Worm (Caenorhabditis elegans) whole organism, early embryonic: ENCODE results near the gene C06A12.8.

Source experiments
- ama-1 ChIP-seq: fragments of 150-350 bp; optimal IDR thresholded peaks from 2 replicates; lab custom pipeline; 2014
- ets-7 ChIP-seq: sonication (generic microtip); optimal IDR thresholded peaks from 2 replicates; lab custom pipeline; 2016; ENCODE audit warnings: missing genotype, missing genetic modification characterization, missing compliant biosample characterization
- flt-1 ChIP-seq: fragments of 200-800 bp; sonication (Bioruptor generic); IDR thresholded peaks from 2 replicates; pipeline ENCODE4 v1.3.6; 2022; ENCODE audit warnings: missing genetic modification characterization, missing compliant biosample characterization
- hmbx-1 ChIP-seq: sonication (generic microtip); optimal IDR thresholded peaks from 2 replicates; lab custom pipeline; 2016; ENCODE audit warnings: mild to moderate bottlenecking, missing genetic modification characterization, missing compliant biosample characterization
- hnd-1 ChIP-seq: sonication (generic microtip); optimal IDR thresholded peaks from 2 replicates; lab custom pipeline; 2016; ENCODE audit warnings: missing genetic modification characterization, missing compliant biosample characterization
- scrt-1 ChIP-seq: fragments of 200-800 bp; sonication (Bioruptor generic); IDR thresholded peaks from 2 replicates; pipeline ENCODE4 v1.3.6; 2022; ENCODE audit warnings: missing genetic modification characterization, missing compliant biosample characterization
- sea-1 ChIP-seq: fragments of 200-800 bp; sonication (Bioruptor generic); conservative IDR thresholded peaks from 2 replicates; pipeline ENCODE4 v1.3.6; 2022; ENCODE audit warnings: missing genetic modification characterization, missing compliant biosample characterization
- tbx-37 ChIP-seq: fragments of 200-800 bp; sonication (Bioruptor generic); conservative IDR thresholded peaks from 2 replicates; pipeline ENCODE4 v1.3.6; 2022; ENCODE audit warnings: missing genetic modification reagents, missing genetic modification characterization, missing compliant biosample characterization
- tra-4 ChIP-seq: sonication (generic microtip); optimal IDR thresholded peaks from 2 replicates; lab custom pipeline; 2017; ENCODE audit warnings: missing genetic modification characterization, missing compliant biosample characterization

ce11 chrIV:17467825-17468224 lies 30.7 kb downstream of the C06A12.8 start:
- no peak for TF ChIP-seq ama-1 (lab: Kevin White, UChicago)
- TF ChIP-seq ets-7: no peak
- TF ChIP-seq tbx-37 (GFP tag; lab: Robert Waterston, UW): no peak
- TF ChIP-seq tra-4 (tag; lab: Kevin White, UChicago): no peak
- TF ChIP-seq hmbx-1: no peak
- TF ChIP-seq scrt-1 (GFP tag; lab: Robert Waterston, UW): no peak
- no peak for TF ChIP-seq flt-1 (GFP tag; lab: Robert Waterston, UW)
- TF ChIP-seq sea-1 (GFP tag; lab: Robert Waterston, UW): no peak
- TF ChIP-seq hnd-1 (tag; lab: Kevin White, UChicago): no peak
